Worm (Caenorhabditis elegans) whole organism, L1 larva: Measurements from ENCODE around the gene srlf-33.

Source experiments
- ama-1 ChIP-seq: fragments of 150-350 bp; optimal IDR thresholded peaks from 2 replicates; lab custom pipeline; 2014
- blmp-1 ChIP-seq: fragments of 150-350 bp; optimal IDR thresholded peaks from 2 replicates; lab custom pipeline; 2014; ENCODE audit warnings: missing biosample characterization, missing genetic modification characterization
- dpl-1 ChIP-seq, 3 experiments: fragments of 150-350 bp in 2 of 3; sonication (generic microtip) in 1 of 3; optimal IDR thresholded peaks; 2 replicates each; lab custom pipeline; 2014 to 2017; ENCODE audit warnings: missing biosample characterization in 3 of 3, missing genetic modification characterization in 3 of 3, missing genetic modification reagents in 3 of 3
- efl-1 ChIP-seq, 4 experiments: fragments of 150-350 bp; optimal IDR thresholded peaks in 3 of 4; peaks in 1 of 4; 1 replicate in 1 of 4; 2 replicates in 3 of 4; lab custom pipeline; 2014; ENCODE audit warnings: missing biosample characterization in 2 of 4, missing genetic modification characterization in 2 of 4, missing genetic modification reagents in 2 of 4
- fkh-10 ChIP-seq: sonication (generic microtip); optimal IDR thresholded peaks from 2 replicates; lab custom pipeline; 2017; ENCODE audit warnings: missing biosample characterization, missing genetic modification reagents, missing genetic modification characterization
- fkh-4 ChIP-seq: sonication (generic microtip); optimal IDR thresholded peaks from 2 replicates; lab custom pipeline; 2016; ENCODE audit warnings: missing compliant biosample characterization, missing genetic modification characterization, borderline replicate concordance
- fos-1 ChIP-seq: fragments of 150-350 bp; optimal IDR thresholded peaks from 2 replicates; lab custom pipeline; 2014; ENCODE audit warnings: missing biosample characterization, missing genetic modification characterization
- mdl-1 ChIP-seq, 2 experiments: fragments of 150-350 bp; optimal IDR thresholded peaks; 2 replicates each; lab custom pipeline; 2014 to 2017; ENCODE audit warnings: missing biosample characterization in 2 of 2, missing genetic modification characterization in 2 of 2, inconsistent platforms in 1 of 2
- mep-1 ChIP-seq: fragments of 150-350 bp; optimal IDR thresholded peaks from 2 replicates; lab custom pipeline; 2014; ENCODE audit warnings: missing biosample characterization, missing genetic modification characterization
- nhr-20 ChIP-seq: sonication (generic microtip); optimal IDR thresholded peaks from 2 replicates; lab custom pipeline; 2016; ENCODE audit warnings: mild to moderate bottlenecking, missing genetic modification characterization, missing compliant biosample characterization
- nhr-76 ChIP-seq: sonication (generic microtip); optimal IDR thresholded peaks from 2 replicates; lab custom pipeline; 2017; ENCODE audit warnings: missing biosample characterization, missing genetic modification characterization
- pqm-1 ChIP-seq: sonication (generic microtip); optimal IDR thresholded peaks from 3 replicates; lab custom pipeline; 2017; ENCODE audit warnings: missing biosample characterization, missing genetic modification characterization
- snpc-4 ChIP-seq: fragments of 150-350 bp; optimal IDR thresholded peaks from 2 replicates; lab custom pipeline; 2014; ENCODE audit warnings: missing biosample characterization, missing genetic modification characterization
- tbx-2 ChIP-seq: sonication (generic microtip); optimal IDR thresholded peaks from 2 replicates; lab custom pipeline; 2016; ENCODE audit warnings: missing genetic modification characterization, missing compliant biosample characterization

ce11 chrIV:11965327-11965726, 40.1 kb upstream of the srlf-33 start, which contains the start of gene srj-1:
- no peak for TF ChIP-seq pqm-1
- no peak for TF ChIP-seq blmp-1 (tag; lab: Kevin White, UChicago)
- TF ChIP-seq dpl-1 (GFP tag; optimal IDR thresholded peaks at IDR 0.05; lab: Kevin White, UChicago): no peak
- TF ChIP-seq efl-1 (optimal IDR thresholded peaks at IDR 0.05; lab: Kevin White, UChicago): no peak
- no peak for TF ChIP-seq efl-1 (GFP tag; optimal IDR thresholded peaks at IDR 0.05 in 1 of 2; lab: Kevin White, UChicago)
- TF ChIP-seq tbx-2 (tag; lab: Kevin White, UChicago): no peak
- no peak for TF ChIP-seq nhr-20 (tag; lab: Kevin White, UChicago)
- no peak for TF ChIP-seq fkh-4 (tag; lab: Kevin White, UChicago)
- no peak for TF ChIP-seq ama-1 (lab: Kevin White, UChicago)
- TF ChIP-seq snpc-4 (tag; lab: Kevin White, UChicago): no peak
- no peak for TF ChIP-seq mdl-1 (tag; optimal IDR thresholded peaks at IDR 0.05; lab: Kevin White, UChicago)
- no peak for TF ChIP-seq mep-1 (tag; lab: Kevin White, UChicago)
- TF ChIP-seq nhr-76: no peak
- TF ChIP-seq fkh-10 (GFP tag; lab: Kevin White, UChicago): no peak
- no peak for TF ChIP-seq fos-1 (tag; lab: Kevin White, UChicago)
